Worm (Caenorhabditis elegans) whole organism, L2 larva: Measurements from ENCODE around the gene F07C6.3.

Experiments
- aly-2 ChIP-seq: fragments of 150-350 bp; optimal IDR thresholded peaks from 2 replicates; lab custom pipeline; 2014; ENCODE audit warnings: missing biosample characterization, missing genetic modification characterization
- ama-1 ChIP-seq: fragments of 150-350 bp; optimal IDR thresholded peaks from 2 replicates; lab custom pipeline; 2018; ENCODE audit warnings: inconsistent platforms
- blmp-1 ChIP-seq: sonication (generic microtip); optimal IDR thresholded peaks from 2 replicates; lab custom pipeline; 2017; ENCODE audit warnings: missing genetic modification characterization, mild to moderate bottlenecking, missing compliant biosample characterization, antibody characterized with exemption, moderate library complexity; ENCODE audit not compliant: insufficient read depth
- ceh-16 ChIP-seq: fragments of 150-350 bp; optimal IDR thresholded peaks from 2 replicates; lab custom pipeline; 2014; ENCODE audit warnings: missing biosample characterization, missing genetic modification characterization
- crh-2 ChIP-seq: sonication (generic microtip); optimal IDR thresholded peaks from 2 replicates; lab custom pipeline; 2017; ENCODE audit warnings: missing biosample characterization, missing genetic modification characterization
- dmd-4 ChIP-seq: sonication (generic microtip); optimal IDR thresholded peaks from 2 replicates; lab custom pipeline; 2017; ENCODE audit warnings: missing biosample characterization, missing genetic modification characterization
- egl-27 ChIP-seq: sonication (generic microtip); optimal IDR thresholded peaks from 3 replicates; lab custom pipeline; 2017; ENCODE audit warnings: missing biosample characterization, missing genetic modification reagents, missing genetic modification characterization
- elt-1 ChIP-seq: fragments of 150-350 bp; optimal IDR thresholded peaks from 2 replicates; lab custom pipeline; 2014; ENCODE audit warnings: missing biosample characterization, missing genetic modification characterization
- elt-3 ChIP-seq: sonication (generic microtip); optimal IDR thresholded peaks from 2 replicates; lab custom pipeline; 2017; ENCODE audit warnings: missing biosample characterization, missing genetic modification characterization
- fos-1 ChIP-seq: fragments of 150-350 bp; optimal IDR thresholded peaks from 2 replicates; lab custom pipeline; 2014; ENCODE audit warnings: missing biosample characterization, missing genetic modification characterization
- lin-11 ChIP-seq: fragments of 150-350 bp; sonication (generic microtip); optimal IDR thresholded peaks from 2 replicates; lab custom pipeline; 2014; ENCODE audit warnings: missing biosample characterization, missing genetic modification characterization, inconsistent platforms, mixed read lengths
- lin-13 ChIP-seq: fragments of 150-350 bp; optimal IDR thresholded peaks from 2 replicates; lab custom pipeline; 2014; ENCODE audit warnings: missing biosample characterization, missing genetic modification reagents, missing genetic modification characterization
- lin-39 ChIP-seq: fragments of 150-350 bp; optimal IDR thresholded peaks from 2 replicates; lab custom pipeline; 2014; ENCODE audit warnings: missing biosample characterization, missing genetic modification reagents, missing genetic modification characterization
- lsy-2 ChIP-seq, 2 experiments: fragments of 150-350 bp in 1 of 2; sonication (generic microtip) in 1 of 2; optimal IDR thresholded peaks; 2 replicates each; lab custom pipeline; 2014 to 2017; ENCODE audit warnings: missing biosample characterization in 2 of 2, missing genetic modification characterization in 2 of 2
- mbf-1 ChIP-seq: sonication (generic microtip); optimal IDR thresholded peaks from 2 replicates; lab custom pipeline; 2017; ENCODE audit warnings: missing biosample characterization, missing genetic modification characterization
- nhr-11 ChIP-seq: fragments of 150-350 bp; optimal IDR thresholded peaks from 2 replicates; lab custom pipeline; 2014; ENCODE audit warnings: missing biosample characterization, missing genetic modification characterization
- nhr-12 ChIP-seq: fragments of 150-350 bp; optimal IDR thresholded peaks from 2 replicates; lab custom pipeline; 2014; ENCODE audit warnings: missing biosample characterization, missing genetic modification characterization
- nhr-21 ChIP-seq: fragments of 150-350 bp; optimal IDR thresholded peaks from 2 replicates; lab custom pipeline; 2014; ENCODE audit warnings: missing biosample characterization, missing genetic modification characterization
- nhr-23 ChIP-seq: fragments of 150-350 bp; optimal IDR thresholded peaks from 2 replicates; lab custom pipeline; 2014; ENCODE audit warnings: missing biosample characterization, missing genetic modification reagents, missing genetic modification characterization
- nhr-237 ChIP-seq: fragments of 150-350 bp; optimal IDR thresholded peaks from 2 replicates; lab custom pipeline; 2014; ENCODE audit warnings: missing biosample characterization, missing genetic modification characterization
- nhr-25 ChIP-seq: fragments of 150-350 bp; sonication (generic microtip); optimal IDR thresholded peaks from 3 replicates; lab custom pipeline; 2014; ENCODE audit warnings: missing biosample characterization, missing genetic modification characterization
- nhr-6 ChIP-seq: fragments of 150-350 bp; optimal IDR thresholded peaks from 2 replicates; lab custom pipeline; 2014; ENCODE audit warnings: missing biosample characterization, missing genetic modification characterization
- nhr-77 ChIP-seq: fragments of 150-350 bp; optimal IDR thresholded peaks from 2 replicates; lab custom pipeline; 2014; ENCODE audit warnings: missing biosample characterization, missing genetic modification characterization
- peb-1 ChIP-seq: fragments of 150-350 bp; optimal IDR thresholded peaks from 2 replicates; lab custom pipeline; 2014; ENCODE audit warnings: missing biosample characterization, missing genetic modification characterization
- sem-4 ChIP-seq: fragments of 150-350 bp; optimal IDR thresholded peaks from 2 replicates; lab custom pipeline; 2014; ENCODE audit warnings: missing biosample characterization, missing genetic modification reagents, missing genetic modification characterization
- skn-1 ChIP-seq: sonication (generic microtip); optimal IDR thresholded peaks from 2 replicates; lab custom pipeline; 2017; ENCODE audit warnings: missing biosample characterization, missing genetic modification characterization
- sma-3 ChIP-seq: sonication (generic microtip); optimal IDR thresholded peaks from 2 replicates; lab custom pipeline; 2016; ENCODE audit warnings: missing genetic modification reagents, missing genetic modification characterization, missing compliant biosample characterization
- sma-9 ChIP-seq, 2 experiments: fragments of 150-350 bp in 1 of 2; sonication (generic microtip) in 1 of 2; optimal IDR thresholded peaks; 2 replicates each; lab custom pipeline; 2014 to 2016; ENCODE audit warnings: missing genetic modification characterization in 2 of 2, mild to moderate bottlenecking in 1 of 2, missing biosample characterization in 1 of 2, missing compliant biosample characterization in 1 of 2, missing genetic modification reagents in 1 of 2, moderate library complexity in 1 of 2
- unc-39 ChIP-seq: fragments of 150-350 bp; optimal IDR thresholded peaks from 2 replicates; lab custom pipeline; 2014; ENCODE audit warnings: missing biosample characterization, missing genetic modification characterization
- unc-55 ChIP-seq: fragments of 150-350 bp; sonication (generic microtip); optimal IDR thresholded peaks from 3 replicates; lab custom pipeline; 2014; ENCODE audit warnings: missing biosample characterization, missing genetic modification reagents, missing genetic modification characterization
- unc-62 ChIP-seq: fragments of 150-350 bp; optimal IDR thresholded peaks from 2 replicates; lab custom pipeline; 2014; ENCODE audit warnings: missing biosample characterization, missing genetic modification reagents, missing genetic modification characterization
- zag-1 ChIP-seq: fragments of 150-350 bp; optimal IDR thresholded peaks from 2 replicates; lab custom pipeline; 2014; ENCODE audit warnings: missing biosample characterization, missing genetic modification characterization
- ztf-1 ChIP-seq: fragments of 200-800 bp; sonication (Bioruptor generic); conservative IDR thresholded peaks from 2 replicates; pipeline ENCODE4 v1.3.6; 2022; ENCODE audit warnings: missing genetic modification characterization, missing compliant biosample characterization
- ztf-11 ChIP-seq: sonication (generic microtip); optimal IDR thresholded peaks from 2 replicates; lab custom pipeline; 2017; ENCODE audit warnings: missing biosample characterization, missing genetic modification characterization
- ztf-4 ChIP-seq: fragments of 150-350 bp; optimal IDR thresholded peaks from 2 replicates; lab custom pipeline; 2014; ENCODE audit warnings: missing biosample characterization, missing genetic modification characterization

F07C6.3 gene

ce11 chrIV:12748760-12749159 lies 40.3 kb upstream of the F07C6.3 start:
- TF ChIP-seq nhr-77 = no peak
- no peak for TF ChIP-seq blmp-1 (tag; lab: Kevin White, UChicago)
- TF ChIP-seq ama-1 (lab: Kevin White, UChicago) = no peak
- no peak for TF ChIP-seq dmd-4 (tag; lab: Kevin White, UChicago)
- TF ChIP-seq unc-62 (GFP tag; lab: Kevin White, UChicago) = no peak
- no peak for TF ChIP-seq aly-2
- no peak for TF ChIP-seq skn-1 (tag; lab: Kevin White, UChicago)
- no peak for TF ChIP-seq ztf-4 (tag; lab: Kevin White, UChicago)
- TF ChIP-seq nhr-237 (tag; lab: Kevin White, UChicago) = no peak
- no peak for TF ChIP-seq crh-2 (tag; lab: Kevin White, UChicago)
- TF ChIP-seq sem-4 = no peak
- TF ChIP-seq fos-1 (tag; lab: Kevin White, UChicago) = no peak
- no peak for TF ChIP-seq zag-1 (tag; lab: Kevin White, UChicago)
- no peak for TF ChIP-seq unc-39 (tag; lab: Kevin White, UChicago)
- no peak for TF ChIP-seq peb-1 (tag; lab: Kevin White, UChicago)
- no peak for TF ChIP-seq sma-9 (GFP tag; optimal IDR thresholded peaks at IDR 0.05; lab: Kevin White, UChicago)
- no peak for TF ChIP-seq sma-9 (tag; optimal IDR thresholded peaks at IDR 0.05; lab: Kevin White, UChicago)
- TF ChIP-seq nhr-12 = no peak
- no peak for TF ChIP-seq ceh-16 (tag; lab: Kevin White, UChicago)
- no peak for TF ChIP-seq mbf-1
- TF ChIP-seq nhr-21 = no peak

- TF ChIP-seq ztf-11 (tag; lab: Kevin White, UChicago) (no peak), sem-4 (no peak), lin-11 (tag; lab: Kevin White, UChicago) (no peak), ztf-4 (tag; lab: Kevin White, UChicago) (no peak), lin-13 (GFP tag; lab: Kevin White, UChicago) (no peak), elt-1 (tag; lab: Kevin White, UChicago) (no peak), sma-3 (GFP tag; lab: Kevin White, UChicago) (no peak), nhr-25 (tag; lab: Kevin White, UChicago) (no peak), unc-39 (tag; lab: Kevin White, UChicago) (no peak), nhr-6 (tag; lab: Kevin White, UChicago) (no peak), elt-3 (tag; lab: Kevin White, UChicago) (no peak), mbf-1 (no peak), unc-55 (GFP tag; lab: Kevin White, UChicago) (no peak)
Observed at ce11 chrIV:12754170-12754569, 34.9 kb upstream of the F07C6.3 start.

- TF ChIP-seq aly-2 (no peak), ztf-1 (GFP tag; lab: Robert Waterston, UW) (no peak)
Observed at ce11 chrIV:12755641-12756040, 33.4 kb upstream of the F07C6.3 start.

- TF ChIP-seq nhr-11 (tag; lab: Kevin White, UChicago) (no peak), ceh-16 (tag; lab: Kevin White, UChicago) (no peak), ama-1 (lab: Kevin White, UChicago) (no peak), dmd-4 (tag; lab: Kevin White, UChicago) (no peak), sem-4 (no peak), lin-11 (tag; lab: Kevin White, UChicago) (no peak), nhr-12 (no peak), blmp-1 (tag; lab: Kevin White, UChicago) (no peak), egl-27 (tag; lab: Kevin White, UChicago) (no peak), fos-1 (tag; lab: Kevin White, UChicago) (no peak), nhr-23 (tag; lab: Kevin White, UChicago) (no peak), lsy-2 (tag; optimal IDR thresholded peaks at IDR 0.05; lab: Kevin White, UChicago) (no peak)
Observed at ce11 chrIV:12757470-12757869, 31.6 kb upstream of the F07C6.3 start, which contains the start of gene flp-9. Gene flp-9, minus strand, starts transcription at chrIV:12757570.

- no peak for TF ChIP-seq lin-13 (GFP tag; lab: Kevin White, UChicago)
- no peak for TF ChIP-seq lin-39 (tag; lab: Kevin White, UChicago)
- no peak for TF ChIP-seq blmp-1 (tag; lab: Kevin White, UChicago)
- no peak for TF ChIP-seq fos-1 (tag; lab: Kevin White, UChicago)
Observed at ce11 chrIV:12762782-12763181, 26.3 kb upstream of the F07C6.3 start.
